Fruit fly (Drosophila melanogaster) S2 (cell line): ENCODE data around the gene Cpr30F.

Source experiments
- CG8478 ChIP-seq: fragments of >200 bp; optimal IDR thresholded peaks from 2 replicates; lab custom pipeline; 2018
- CTCF ChIP-seq, 2 experiments: fragments of >200 bp; optimal IDR thresholded peaks; 2 replicates each; lab custom pipeline; 2018

DNA sequence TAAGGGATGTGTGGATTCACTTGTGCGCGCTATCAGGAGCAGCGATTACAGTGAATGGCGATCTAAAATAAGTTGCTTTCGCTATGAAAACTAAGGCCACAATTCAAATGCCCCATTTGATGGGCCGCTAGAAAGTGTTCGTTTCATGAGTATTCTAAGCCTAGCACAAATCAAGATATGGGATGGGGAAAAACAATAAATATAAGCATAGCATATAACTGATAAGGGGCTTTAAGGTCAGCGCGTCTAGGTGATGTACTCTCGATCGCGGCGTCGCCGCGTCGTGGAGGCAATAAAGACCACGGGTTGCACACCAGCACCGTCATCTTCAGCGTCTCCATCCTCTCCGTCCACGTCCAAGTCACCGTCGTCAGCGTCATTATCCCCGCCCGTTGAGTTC lies 27.8 kb upstream of the Cpr30F start:
- no peak for TF ChIP-seq CG8478 (lab: Kevin White, UChicago)
- TF ChIP-seq CTCF (optimal IDR thresholded peaks at IDR 0.05; lab: Kevin White, UChicago) = no peak
